Fruit fly (Drosophila melanogaster) whole organism, embryonic: ENCODE measurements around the gene Vm26Ab.

ENCODE experiments used
- Awh ChIP-seq: fragments of 200-800 bp; sonication (Bioruptor generic); IDR thresholded peaks from 2 replicates; pipeline ENCODE4, ENCODE4 v1.3.6; 2022; ENCODE audit warnings: missing biosample characterization, missing genetic modification characterization
- CG11247 ChIP-seq: fragments of 200-800 bp; sonication (Bioruptor generic); IDR thresholded peaks from 2 replicates; pipeline ENCODE4 v1.3.6; 2022; ENCODE audit warnings: missing biosample characterization, missing genetic modification characterization
- CG11696 ChIP-seq: fragments of 200-800 bp; sonication (Bioruptor generic); IDR thresholded peaks from 2 replicates; pipeline ENCODE4 v1.3.6; 2022; ENCODE audit warnings: missing biosample characterization, missing genetic modification characterization
- CG12071 ChIP-seq: fragments of 200-800 bp; sonication (Bioruptor generic); optimal IDR thresholded peaks from 3 replicates; lab custom pipeline; 2018; ENCODE audit warnings: missing biosample characterization, mild to moderate bottlenecking, missing genetic modification characterization
- CG12155 ChIP-seq: fragments of 200-800 bp; sonication (Bioruptor generic); optimal IDR thresholded peaks from 3 replicates; lab custom pipeline; 2016; ENCODE audit warnings: missing biosample characterization, missing genetic modification characterization
- CG12744 ChIP-seq: fragments of 200-800 bp; sonication (Bioruptor generic); optimal IDR thresholded peaks from 2 replicates; lab custom pipeline; 2016; ENCODE audit warnings: missing biosample characterization, missing genetic modification characterization
- CG13894 ChIP-seq: fragments of 200-800 bp; sonication (Bioruptor generic); optimal IDR thresholded peaks from 3 replicates; lab custom pipeline; 2018; ENCODE audit warnings: missing biosample characterization, mild to moderate bottlenecking, missing genetic modification characterization, moderate library complexity
- CG15479 ChIP-seq: fragments of 200-800 bp; sonication (Bioruptor generic); optimal IDR thresholded peaks from 3 replicates; lab custom pipeline; 2019; ENCODE audit warnings: missing biosample characterization, mild to moderate bottlenecking, missing genetic modification characterization, moderate library complexity
- CG16779 ChIP-seq: fragments of 200-800 bp; sonication (Bioruptor generic); IDR thresholded peaks from 2 replicates; pipeline ENCODE4 v1.3.6; 2022; ENCODE audit warnings: missing biosample characterization, missing genetic modification characterization
- CG16815 ChIP-seq: fragments of 200-800 bp; sonication (Bioruptor generic); optimal IDR thresholded peaks from 3 replicates; lab custom pipeline; 2017; ENCODE audit warnings: missing biosample characterization, mild to moderate bottlenecking, missing genetic modification characterization
- CG17328 ChIP-seq: fragments of 200-800 bp; sonication (Bioruptor generic); IDR thresholded peaks from 2 replicates; pipeline ENCODE4 v1.3.6; 2022; ENCODE audit warnings: missing biosample characterization, missing genetic modification characterization
- CG18476 ChIP-seq: fragments of 200-800 bp; sonication (Bioruptor generic); optimal IDR thresholded peaks from 2 replicates; lab custom pipeline; 2016; ENCODE audit warnings: missing biosample characterization, mild to moderate bottlenecking, missing genetic modification characterization
- CG2120 ChIP-seq: fragments of 200-800 bp; sonication (Bioruptor generic); optimal IDR thresholded peaks from 3 replicates; lab custom pipeline; 2016; ENCODE audit warnings: missing biosample characterization, missing genetic modification characterization
- CG2199 ChIP-seq: fragments of 200-800 bp; sonication (Bioruptor generic); IDR thresholded peaks from 3 replicates; pipeline ENCODE4 v1.3.6; 2022; ENCODE audit warnings: missing biosample characterization, missing genetic modification characterization
- CG3838 ChIP-seq: fragments of 200-800 bp; sonication (Bioruptor generic); optimal IDR thresholded peaks from 3 replicates; lab custom pipeline; 2016; ENCODE audit warnings: missing biosample characterization, missing genetic modification characterization
- CG4820 ChIP-seq: fragments of 200-800 bp; sonication (Bioruptor generic); optimal IDR thresholded peaks from 3 replicates; lab custom pipeline; 2016; ENCODE audit warnings: missing biosample characterization, missing genetic modification characterization
- CG5180 ChIP-seq: fragments of 200-800 bp; sonication (Bioruptor generic); optimal IDR thresholded peaks from 3 replicates; lab custom pipeline; 2017; ENCODE audit warnings: missing biosample characterization, missing genetic modification characterization, mild to moderate bottlenecking, moderate library complexity, missing genetic modification reagents
- CG6175 ChIP-seq: fragments of 200-800 bp; sonication (Bioruptor generic); IDR thresholded peaks from 3 replicates; pipeline ENCODE4 v1.3.6; 2022; ENCODE audit warnings: missing biosample characterization, missing genetic modification characterization
- CG6791 ChIP-seq: fragments of 200-800 bp; sonication (Bioruptor generic); IDR thresholded peaks from 3 replicates; pipeline ENCODE4 v1.3.6; 2022; ENCODE audit warnings: missing biosample characterization, missing genetic modification characterization; ENCODE audit not compliant: partially characterized antibody
- CG9609 ChIP-seq: fragments of 200-800 bp; sonication (Bioruptor generic); optimal IDR thresholded peaks from 3 replicates; lab custom pipeline; 2016; ENCODE audit warnings: missing biosample characterization, missing genetic modification characterization
- CG9817 ChIP-seq: fragments of 200-800 bp; sonication (Bioruptor generic); optimal IDR thresholded peaks from 2 replicates; lab custom pipeline; 2018; ENCODE audit warnings: missing biosample characterization, mild to moderate bottlenecking, missing genetic modification characterization, moderate library complexity
- Dll ChIP-seq: fragments of 200-800 bp; sonication (Bioruptor generic); IDR thresholded peaks from 4 replicates; pipeline ENCODE4 v1.3.6; 2022; ENCODE audit warnings: missing biosample characterization, missing genetic modification characterization; ENCODE audit not compliant: partially characterized antibody
- Eip74EF ChIP-seq, 2 experiments: fragments of 200-800 bp in 1 of 2; fragments of >200 bp in 1 of 2; sonication (Bioruptor generic) in 1 of 2; optimal IDR thresholded peaks; 2 replicates each; lab custom pipeline; 2017 to 2019; ENCODE audit warnings: missing biosample characterization in 2 of 2, missing genetic modification characterization in 2 of 2, mild to moderate bottlenecking in 1 of 2, moderate library complexity in 1 of 2
- GATAe ChIP-seq: fragments of 200-800 bp; sonication (Bioruptor generic); conservative IDR thresholded peaks from 2 replicates; pipeline ENCODE4 v1.3.6; 2022; ENCODE audit warnings: missing biosample characterization, missing genetic modification characterization
- Hey ChIP-seq: fragments of 200-800 bp; sonication (Bioruptor generic); optimal IDR thresholded peaks from 3 replicates; lab custom pipeline; 2018; ENCODE audit warnings: missing biosample characterization, mild to moderate bottlenecking, missing genetic modification characterization
- HmgD ChIP-seq: fragments of 200-800 bp; sonication (Bioruptor generic); optimal IDR thresholded peaks from 3 replicates; lab custom pipeline; 2016; ENCODE audit warnings: missing biosample characterization, missing genetic modification characterization
- Hmx ChIP-seq: fragments of 200-800 bp; sonication (Bioruptor generic); optimal IDR thresholded peaks from 2 replicates; lab custom pipeline; 2016; ENCODE audit warnings: missing biosample characterization, missing genetic modification characterization
- Hr39 ChIP-seq: fragments of >200 bp; optimal IDR thresholded peaks from 2 replicates; lab custom pipeline; 2017
- Hsf ChIP-seq: fragments of 200-800 bp; sonication (Bioruptor generic); optimal IDR thresholded peaks from 3 replicates; lab custom pipeline; 2016; ENCODE audit warnings: missing biosample characterization, missing genetic modification characterization
- Med ChIP-seq: fragments of 200-800 bp; sonication (Bioruptor generic); peaks from one replicate; lab custom pipeline; 2016; ENCODE audit warnings: missing biosample characterization, missing genetic modification characterization, mild to moderate bottlenecking, inconsistent platforms, moderate library complexity
- PHDP ChIP-seq: fragments of 200-800 bp; sonication (Bioruptor generic); optimal IDR thresholded peaks from 3 replicates; lab custom pipeline; 2018; ENCODE audit warnings: missing biosample characterization, mild to moderate bottlenecking, missing genetic modification characterization, moderate library complexity
- Ravus ChIP-seq: fragments of 200-800 bp; sonication (Bioruptor generic); IDR thresholded peaks from 2 replicates; pipeline ENCODE4 v1.3.6; 2022; ENCODE audit warnings: missing biosample characterization, missing genetic modification characterization
- Rfx ChIP-seq: fragments of 200-800 bp; sonication (Bioruptor generic); IDR thresholded peaks from 2 replicates; pipeline ENCODE4 v1.3.6; 2022; ENCODE audit warnings: missing biosample characterization, missing genetic modification characterization
- Sry-β ChIP-seq: fragments of 200-800 bp; sonication (Bioruptor generic); optimal IDR thresholded peaks from 2 replicates; lab custom pipeline; 2018; ENCODE audit warnings: missing biosample characterization, mild to moderate bottlenecking, missing genetic modification characterization, moderate library complexity
- ap ChIP-seq: fragments of 200-800 bp; sonication (Bioruptor generic); IDR thresholded peaks from 2 replicates; pipeline ENCODE4 v1.3.6; 2022; ENCODE audit warnings: missing biosample characterization, missing genetic modification characterization
- bbx ChIP-seq: fragments of 200-800 bp; sonication (Bioruptor generic); IDR thresholded peaks from 2 replicates; pipeline ENCODE4 v1.3.6; 2022; ENCODE audit warnings: missing biosample characterization, missing genetic modification characterization; ENCODE audit not compliant: partially characterized antibody
- eve ChIP-seq, 2 experiments: fragments of >200 bp; optimal IDR thresholded peaks; 2 replicates each; lab custom pipeline; 2017; ENCODE audit warnings: missing biosample characterization in 2 of 2, missing genetic modification characterization in 2 of 2
- ewg ChIP-seq: fragments of 200-800 bp; sonication (Bioruptor generic); optimal IDR thresholded peaks from 3 replicates; lab custom pipeline; 2017; ENCODE audit warnings: mild to moderate bottlenecking, missing biosample characterization, missing genetic modification reagents, missing genetic modification characterization
- fd96Cb ChIP-seq: fragments of 200-800 bp; sonication (Bioruptor generic); optimal IDR thresholded peaks from 2 replicates; lab custom pipeline; 2018; ENCODE audit warnings: missing biosample characterization, mild to moderate bottlenecking, missing genetic modification characterization, moderate library complexity
- grn ChIP-seq: fragments of 200-800 bp; sonication (Bioruptor generic); optimal IDR thresholded peaks from 3 replicates; lab custom pipeline; 2017; ENCODE audit warnings: missing biosample characterization, missing genetic modification characterization
- inv ChIP-seq: fragments of 200-800 bp; sonication (Bioruptor generic); IDR thresholded peaks from 2 replicates; pipeline ENCODE4 v1.3.6; 2022; ENCODE audit warnings: missing biosample characterization, missing genetic modification characterization; ENCODE audit not compliant: partially characterized antibody
- mirr ChIP-seq: fragments of 200-800 bp; sonication (Bioruptor generic); optimal IDR thresholded peaks from 3 replicates; lab custom pipeline; 2018; ENCODE audit warnings: missing biosample characterization, mild to moderate bottlenecking, missing genetic modification characterization
- mld ChIP-seq: fragments of 200-800 bp; sonication (Bioruptor generic); IDR thresholded peaks from 3 replicates; pipeline ENCODE4 v1.3.6; 2022; ENCODE audit warnings: missing biosample characterization, missing genetic modification characterization; ENCODE audit not compliant: partially characterized antibody
- p53 ChIP-seq: fragments of 200-800 bp; sonication (Bioruptor generic); optimal IDR thresholded peaks from 2 replicates; lab custom pipeline; 2016; ENCODE audit warnings: missing biosample characterization, missing genetic modification characterization
- psq ChIP-seq: fragments of 200-800 bp; sonication (Bioruptor generic); optimal IDR thresholded peaks from 2 replicates; lab custom pipeline; 2017; ENCODE audit warnings: missing biosample characterization, missing genetic modification characterization
- sd ChIP-seq: fragments of 200-800 bp; sonication (Bioruptor generic); optimal IDR thresholded peaks from 3 replicates; lab custom pipeline; 2018; ENCODE audit warnings: missing biosample characterization, mild to moderate bottlenecking, missing genetic modification characterization, moderate library complexity
- sima ChIP-seq: fragments of 200-800 bp; sonication (Bioruptor generic); optimal IDR thresholded peaks from 2 replicates; lab custom pipeline; 2016; ENCODE audit warnings: missing biosample characterization, missing genetic modification characterization
- slou ChIP-seq: fragments of 200-800 bp; sonication (Bioruptor generic); optimal IDR thresholded peaks from 3 replicates; lab custom pipeline; 2016; ENCODE audit warnings: missing biosample characterization, missing genetic modification characterization
- sr ChIP-seq: fragments of 200-800 bp; sonication (Bioruptor generic); IDR thresholded peaks from 3 replicates; pipeline ENCODE4 v1.3.6; 2022; ENCODE audit warnings: missing biosample characterization, missing genetic modification characterization
- tap ChIP-seq: fragments of 200-800 bp; optimal IDR thresholded peaks from 3 replicates; lab custom pipeline; 2019; ENCODE audit warnings: missing biosample characterization, mild to moderate bottlenecking, missing genetic modification characterization, moderate library complexity
- tin ChIP-seq: fragments of 200-800 bp; sonication (Bioruptor generic); optimal IDR thresholded peaks from 3 replicates; lab custom pipeline; 2016; ENCODE audit warnings: missing biosample characterization, missing genetic modification characterization

Gene Vm26Ab

dm6 chr2L:5999247-5999646 is 42.4 kb downstream of the Vm26Ab start, which contains the start of gene Kdm5:
Kdm5 (minus strand) TSS chr2L:5999501.
- TF ChIP-seq sr (GFP tag; lab: Robert Waterston, UW): no peak
- TF ChIP-seq tin (GFP tag; lab: Kevin White, UChicago): peak; percentile 30
- no peak for TF ChIP-seq Hmx
- no peak for TF ChIP-seq fd96Cb (tag; lab: Kevin White, UChicago)
- peak; percentile 55 for TF ChIP-seq CG6791 (GFP tag; lab: Robert Waterston, UW)
- TF ChIP-seq CG12071 (GFP tag; lab: Kevin White, UChicago): no peak
- TF ChIP-seq CG17328 (GFP tag; lab: Robert Waterston, UW): 0 out of 2 replicates have a peak, but pooled peaks have one; percentile 12
- TF ChIP-seq sima (GFP tag; lab: Kevin White, UChicago): no peak
- TF ChIP-seq GATAe (GFP tag; lab: Robert Waterston, UW): peak; percentile 92
- no peak for TF ChIP-seq Sry-β (GFP tag; lab: Kevin White, UChicago)
- TF ChIP-seq CG15479 (GFP tag; lab: Kevin White, UChicago): no peak
- no peak for TF ChIP-seq eve (GFP tag; optimal IDR thresholded peaks at IDR 0.05; lab: Kevin White, UChicago)
- peak; percentile 54 for TF ChIP-seq CG9609
- peak; percentile 90 for TF ChIP-seq grn (GFP tag; lab: Kevin White, UChicago)
- TF ChIP-seq CG4820 (GFP tag; lab: Kevin White, UChicago): no peak
- TF ChIP-seq Awh: no peak
- TF ChIP-seq Hsf (GFP tag; lab: Kevin White, UChicago): no peak
- no peak for TF ChIP-seq CG16779 (GFP tag; lab: Robert Waterston, UW)
- TF ChIP-seq bbx: no peak; the same call in 1 of the 2 replicates
- no peak for TF ChIP-seq CG6175 (GFP tag; lab: Robert Waterston, UW)
- no peak for TF ChIP-seq CG18476 (GFP tag; lab: Kevin White, UChicago)
- TF ChIP-seq Rfx: peak; percentile 79
- peak; percentile 61 for TF ChIP-seq CG2120 (GFP tag; lab: Kevin White, UChicago)
- peak; percentile 56 for TF ChIP-seq mirr (GFP tag; lab: Kevin White, UChicago)
- peak; percentile 51 for TF ChIP-seq ewg (GFP tag; lab: Kevin White, UChicago)
- 0 out of 3 replicates have a peak, but pooled peaks have one; percentile 49 for TF ChIP-seq CG2199 (GFP tag; lab: Robert Waterston, UW)
- no peak for TF ChIP-seq psq (GFP tag; lab: Kevin White, UChicago)
- TF ChIP-seq Hey (tag; lab: Kevin White, UChicago): no peak
- TF ChIP-seq sd: no peak
- TF ChIP-seq CG9817 (tag; lab: Kevin White, UChicago): peak; percentile 11
- no peak for TF ChIP-seq CG11696 (GFP tag; lab: Robert Waterston, UW)
- no peak for TF ChIP-seq CG16815
- TF ChIP-seq CG11247 (GFP tag; lab: Robert Waterston, UW): peak; percentile 41; the same call in 1 of the 2 replicates
- TF ChIP-seq Ravus (GFP tag; lab: Robert Waterston, UW): no peak
- peak; percentile 93 for TF ChIP-seq Med (GFP tag; lab: Kevin White, UChicago)
- no peak for TF ChIP-seq Eip74EF (GFP tag; optimal IDR thresholded peaks at IDR 0.05; lab: Kevin White, UChicago)
- no peak for TF ChIP-seq tap (tag; lab: Kevin White, UChicago)
- TF ChIP-seq p53 (GFP tag; lab: Kevin White, UChicago): peak; percentile 22
- no peak for TF ChIP-seq mld
- no peak for TF ChIP-seq Dll (GFP tag; lab: Robert Waterston, UW)
- TF ChIP-seq slou (GFP tag; lab: Kevin White, UChicago): no peak
- TF ChIP-seq Hr39: no peak
- TF ChIP-seq CG12744 (GFP tag; lab: Kevin White, UChicago): no peak
- TF ChIP-seq CG5180 (GFP tag; lab: Kevin White, UChicago): no peak
- TF ChIP-seq CG13894: no peak
- 0 out of 2 replicates have a peak, but pooled peaks have one; percentile 20 for TF ChIP-seq inv (GFP tag; lab: Robert Waterston, UW)
- TF ChIP-seq CG12155 (GFP tag; lab: Kevin White, UChicago): peak; percentile 39
- TF ChIP-seq PHDP (tag; lab: Kevin White, UChicago): peak; percentile 8
- TF ChIP-seq HmgD (GFP tag; lab: Kevin White, UChicago): peak; percentile 62
- TF ChIP-seq ap: no peak
- no peak for TF ChIP-seq CG3838 (GFP tag; lab: Kevin White, UChicago)
